Worm (Caenorhabditis elegans) whole organism, L1 larva: ENCODE results near the gene F17H10.1.

Experiments
- aly-2 ChIP-seq: fragments of 150-350 bp; optimal IDR thresholded peaks from 2 replicates; lab custom pipeline; 2014; ENCODE audit warnings: missing biosample characterization, missing genetic modification characterization
- ama-1 ChIP-seq: fragments of 150-350 bp; optimal IDR thresholded peaks from 2 replicates; lab custom pipeline; 2014
- ces-1 ChIP-seq: fragments of 150-350 bp; optimal IDR thresholded peaks from 2 replicates; lab custom pipeline; 2014; ENCODE audit warnings: missing biosample characterization, missing genetic modification reagents, missing genetic modification characterization
- lin-13 ChIP-seq: fragments of 150-350 bp; optimal IDR thresholded peaks from 2 replicates; lab custom pipeline; 2014; ENCODE audit warnings: missing biosample characterization, missing genetic modification reagents, missing genetic modification characterization
- lsy-2 ChIP-seq, 2 experiments: fragments of 150-350 bp; optimal IDR thresholded peaks; 2 replicates each; lab custom pipeline; 2014; ENCODE audit warnings: missing biosample characterization in 2 of 2, missing genetic modification characterization in 2 of 2
- nhr-76 ChIP-seq: sonication (generic microtip); optimal IDR thresholded peaks from 2 replicates; lab custom pipeline; 2017; ENCODE audit warnings: missing biosample characterization, missing genetic modification characterization
- sup-37 ChIP-seq: fragments of 200-800 bp; sonication (Bioruptor generic); optimal IDR thresholded peaks from 2 replicates; lab custom pipeline; 2018; ENCODE audit warnings: mild to moderate bottlenecking, missing genetic modification characterization, missing compliant biosample characterization
- zag-1 ChIP-seq: fragments of 150-350 bp; optimal IDR thresholded peaks from 2 replicates; lab custom pipeline; 2014; ENCODE audit warnings: missing biosample characterization, missing genetic modification characterization
- ztf-11 ChIP-seq, 2 experiments: sonication (generic microtip); optimal IDR thresholded peaks; 2 replicates each; lab custom pipeline; 2016 to 2017; ENCODE audit warnings: missing genetic modification characterization in 2 of 2, missing biosample characterization in 1 of 2, missing compliant biosample characterization in 1 of 2

- TF ChIP-seq nhr-76: no peak
- TF ChIP-seq aly-2 (tag; lab: Kevin White, UChicago): no peak
- TF ChIP-seq ces-1 (GFP tag; lab: Kevin White, UChicago): no peak
- TF ChIP-seq sup-37 (GFP tag; lab: Kevin White, UChicago): no peak
- no peak for TF ChIP-seq ztf-11 (tag; optimal IDR thresholded peaks at IDR 0.05; lab: Kevin White, UChicago)
- no peak for TF ChIP-seq ama-1
- no peak for TF ChIP-seq zag-1 (tag; lab: Kevin White, UChicago)
- TF ChIP-seq lsy-2 (tag; optimal IDR thresholded peaks at IDR 0.05; lab: Kevin White, UChicago): no peak
- TF ChIP-seq lin-13 (GFP tag; lab: Kevin White, UChicago): no peak
These were observed 52.2 kb downstream of the F17H10.1 start for ce11 chrX:13157112-13157768.
